Worm (Caenorhabditis elegans) whole organism, young adult: Measurements from ENCODE around the gene cyp-25A4.

Experiments used
- D2030.7 ChIP-seq: fragments of 200-800 bp; sonication (Bioruptor generic); IDR thresholded peaks from 2 replicates; pipeline ENCODE4 v1.3.6; 2022; ENCODE audit warnings: missing genetic modification reagents, missing genetic modification characterization, missing compliant biosample characterization
- F10E7.11 ChIP-seq: sonication (generic microtip); optimal IDR thresholded peaks from 2 replicates; lab custom pipeline; 2017; ENCODE audit warnings: mild to moderate bottlenecking, missing genetic modification characterization, moderate library complexity, missing compliant biosample characterization
- F33H1.4 ChIP-seq: fragments of 200-800 bp; sonication (Bioruptor generic); IDR thresholded peaks from 2 replicates; pipeline ENCODE4 v1.3.6; 2022; ENCODE audit warnings: missing genetic modification reagents, missing genetic modification characterization, missing compliant biosample characterization
- F52B5.7 ChIP-seq: sonication (generic microtip); optimal IDR thresholded peaks from 2 replicates; lab custom pipeline; 2016; ENCODE audit warnings: mild to moderate bottlenecking, missing genetic modification characterization, missing compliant biosample characterization
- K12H6.12 ChIP-seq: fragments of 200-800 bp; sonication (Bioruptor generic); optimal IDR thresholded peaks from 2 replicates; lab custom pipeline; 2018; ENCODE audit warnings: mild to moderate bottlenecking, missing genetic modification characterization, missing compliant biosample characterization
- T07F8.4 ChIP-seq: sonication (generic microtip); optimal IDR thresholded peaks from 2 replicates; lab custom pipeline; 2016; ENCODE audit warnings: mild to moderate bottlenecking, missing genetic modification characterization, moderate library complexity, missing compliant biosample characterization
- T26A5.8 ChIP-seq: sonication (generic microtip); optimal IDR thresholded peaks from 2 replicates; lab custom pipeline; 2016; ENCODE audit warnings: missing genetic modification characterization, missing compliant biosample characterization
- Y56A3A.18 ChIP-seq: fragments of 200-800 bp; sonication (Bioruptor generic); IDR thresholded peaks from 2 replicates; pipeline ENCODE4 v1.3.6; 2022; ENCODE audit warnings: missing genetic modification reagents, missing genetic modification characterization, missing compliant biosample characterization
- ZK185.1 ChIP-seq: sonication (generic microtip); optimal IDR thresholded peaks from 2 replicates; lab custom pipeline; 2016; ENCODE audit warnings: mild to moderate bottlenecking, missing genetic modification characterization, missing compliant biosample characterization; ENCODE audit not compliant: poor library complexity, severe bottlenecking
- ama-1 ChIP-seq, 3 experiments: fragments of 150-350 bp in 1 of 3; sonication (generic microtip) in 2 of 3; optimal IDR thresholded peaks; 2 replicates each; lab custom pipeline; 2014 to 2018; ENCODE audit warnings: missing biosample characterization in 2 of 3, missing genetic modification characterization in 2 of 3, missing genetic modification reagents in 2 of 3
- bed-1 ChIP-seq: fragments of 200-800 bp; sonication (Bioruptor generic); IDR thresholded peaks from 2 replicates; pipeline ENCODE4 v1.3.6; 2022; ENCODE audit warnings: missing genetic modification reagents, missing genetic modification characterization, missing compliant biosample characterization
- ccch-3 ChIP-seq: fragments of 200-800 bp; sonication (Bioruptor generic); optimal IDR thresholded peaks from 2 replicates; lab custom pipeline; 2018; ENCODE audit warnings: mild to moderate bottlenecking, missing genetic modification characterization, missing compliant biosample characterization
- ceh-58 ChIP-seq: fragments of 200-800 bp; sonication (Bioruptor generic); IDR thresholded peaks from 2 replicates; pipeline ENCODE4 v1.3.6; 2022; ENCODE audit warnings: missing genetic modification characterization, missing compliant biosample characterization
- ceh-79 ChIP-seq: sonication (generic microtip); optimal IDR thresholded peaks from 2 replicates; lab custom pipeline; 2017; ENCODE audit warnings: mild to moderate bottlenecking, missing genetic modification characterization, missing compliant biosample characterization
- chd-7 ChIP-seq: sonication (generic microtip); optimal IDR thresholded peaks from 2 replicates; lab custom pipeline; 2016; ENCODE audit warnings: mild to moderate bottlenecking, missing genetic modification characterization, moderate library complexity, missing compliant biosample characterization
- dpl-1 ChIP-seq: fragments of 150-350 bp; optimal IDR thresholded peaks from 2 replicates; lab custom pipeline; 2014; ENCODE audit warnings: missing biosample characterization, missing genetic modification reagents, missing genetic modification characterization
- efl-1 ChIP-seq: fragments of 150-350 bp; optimal IDR thresholded peaks from 2 replicates; lab custom pipeline; 2014; ENCODE audit warnings: missing biosample characterization, missing genetic modification reagents, missing genetic modification characterization
- egl-18 ChIP-seq: fragments of 200-800 bp; sonication (Bioruptor generic); IDR thresholded peaks from 2 replicates; pipeline ENCODE4 v1.3.6; 2022; ENCODE audit warnings: missing genetic modification reagents, missing genetic modification characterization, missing compliant biosample characterization
- ets-4 ChIP-seq: fragments of 200-800 bp; sonication (Bioruptor generic); optimal IDR thresholded peaks from 2 replicates; lab custom pipeline; 2018; ENCODE audit warnings: mild to moderate bottlenecking, missing genetic modification characterization, missing compliant biosample characterization
- fkh-3 ChIP-seq: sonication (generic microtip); optimal IDR thresholded peaks from 2 replicates; lab custom pipeline; 2016; ENCODE audit warnings: mild to moderate bottlenecking, missing genetic modification characterization, missing compliant biosample characterization
- hmg-1.2 ChIP-seq: fragments of 200-800 bp; sonication (Bioruptor generic); IDR thresholded peaks from 2 replicates; pipeline ENCODE4 v1.3.6; 2022; ENCODE audit warnings: missing genetic modification reagents, missing genetic modification characterization, missing compliant biosample characterization
- hrde-1 ChIP-seq: sonication (generic microtip); optimal IDR thresholded peaks from 2 replicates; lab custom pipeline; 2016; ENCODE audit warnings: missing genetic modification characterization, mild to moderate bottlenecking, missing compliant biosample characterization, moderate library complexity, missing genotype, missing genetic modification reagents, borderline replicate concordance
- hsf-1 ChIP-seq: fragments of 200-800 bp; sonication (Bioruptor generic); IDR thresholded peaks from 2 replicates; pipeline ENCODE4 v1.3.6; 2022; ENCODE audit warnings: missing genetic modification reagents, missing genetic modification characterization, missing compliant biosample characterization
- lin-35 ChIP-seq, 3 experiments: fragments of 150-350 bp in 2 of 3; sonication (generic microtip) in 1 of 3; optimal IDR thresholded peaks; 2 replicates each; lab custom pipeline; 2014 to 2018; ENCODE audit warnings: missing biosample characterization in 3 of 3, missing genetic modification characterization in 3 of 3, missing genetic modification reagents in 3 of 3
- lin-40 ChIP-seq: sonication (generic microtip); optimal IDR thresholded peaks from 2 replicates; lab custom pipeline; 2016; ENCODE audit warnings: missing genetic modification characterization, mild to moderate bottlenecking, missing compliant biosample characterization, missing genotype, missing genetic modification reagents
- lin-54 ChIP-seq: fragments of 200-800 bp; sonication (Bioruptor generic); optimal IDR thresholded peaks from 2 replicates; lab custom pipeline; 2018; ENCODE audit warnings: mild to moderate bottlenecking, missing genetic modification characterization, missing compliant biosample characterization
- lsl-1 ChIP-seq: fragments of 200-800 bp; sonication (Bioruptor generic); optimal IDR thresholded peaks from 2 replicates; lab custom pipeline; 2018; ENCODE audit warnings: mild to moderate bottlenecking, missing genetic modification characterization, moderate library complexity, missing compliant biosample characterization
- madf-3 ChIP-seq: fragments of 200-800 bp; sonication (Bioruptor generic); IDR thresholded peaks from 2 replicates; pipeline ENCODE4 v1.3.6; 2022; ENCODE audit warnings: missing genetic modification reagents, missing genetic modification characterization, missing compliant biosample characterization
- madf-6 ChIP-seq: fragments of 200-800 bp; sonication (Bioruptor generic); IDR thresholded peaks from 2 replicates; pipeline ENCODE4 v1.3.6; 2022; ENCODE audit warnings: missing genetic modification reagents, missing genetic modification characterization, missing compliant biosample characterization
- madf-8 ChIP-seq: fragments of 200-800 bp; sonication (Bioruptor generic); conservative IDR thresholded peaks from 2 replicates; pipeline ENCODE4 v1.3.6; 2022; ENCODE audit warnings: missing genetic modification reagents, missing genetic modification characterization, missing compliant biosample characterization
- mcd-1 ChIP-seq: fragments of 200-800 bp; sonication (Bioruptor generic); IDR thresholded peaks from 2 replicates; pipeline ENCODE4 v1.3.6; 2022; ENCODE audit warnings: missing genetic modification reagents, missing genetic modification characterization, missing compliant biosample characterization
- nfyb-1 ChIP-seq: fragments of 200-800 bp; sonication (Bioruptor generic); IDR thresholded peaks from 2 replicates; pipeline ENCODE4 v1.3.6; 2022; ENCODE audit warnings: missing genetic modification reagents, missing genetic modification characterization, missing compliant biosample characterization
- nhr-179 ChIP-seq: sonication (generic microtip); optimal IDR thresholded peaks from 2 replicates; lab custom pipeline; 2016; ENCODE audit warnings: mild to moderate bottlenecking, missing genetic modification characterization, missing compliant biosample characterization
- nhr-80 ChIP-seq: sonication (generic microtip); optimal IDR thresholded peaks from 2 replicates; lab custom pipeline; 2016; ENCODE audit warnings: missing genetic modification characterization, missing compliant biosample characterization
- nhr-90 ChIP-seq: sonication (generic microtip); optimal IDR thresholded peaks from 2 replicates; lab custom pipeline; 2016; ENCODE audit warnings: missing genotype, mild to moderate bottlenecking, missing genetic modification characterization, missing compliant biosample characterization
- pbrm-1 ChIP-seq: fragments of 200-800 bp; sonication (Bioruptor generic); IDR thresholded peaks from 2 replicates; pipeline ENCODE4 v1.3.6; 2022; ENCODE audit warnings: missing genetic modification reagents, missing genetic modification characterization, missing compliant biosample characterization
- snpc-1.1 ChIP-seq: sonication (generic microtip); optimal IDR thresholded peaks from 2 replicates; lab custom pipeline; 2017; ENCODE audit warnings: missing genetic modification characterization, mild to moderate bottlenecking, missing compliant biosample characterization, antibody characterized with exemption, moderate library complexity, missing genotype, missing genetic modification reagents; ENCODE audit not compliant: insufficient read depth
- snpc-1.3 ChIP-seq: sonication (generic microtip); optimal IDR thresholded peaks from 2 replicates; lab custom pipeline; 2017; ENCODE audit warnings: missing genetic modification characterization, mild to moderate bottlenecking, missing compliant biosample characterization, antibody characterized with exemption, moderate library complexity, missing genotype, missing genetic modification reagents; ENCODE audit not compliant: insufficient read depth
- snpc-3.4 ChIP-seq: sonication (generic microtip); optimal IDR thresholded peaks from 2 replicates; lab custom pipeline; 2017; ENCODE audit warnings: missing genetic modification characterization, mild to moderate bottlenecking, missing compliant biosample characterization, antibody characterized with exemption, moderate library complexity, missing genotype, missing genetic modification reagents
- tbp1 ChIP-seq: fragments of 200-800 bp; sonication (Bioruptor generic); optimal IDR thresholded peaks from 2 replicates; lab custom pipeline; 2018; ENCODE audit warnings: mild to moderate bottlenecking, missing genetic modification characterization, missing compliant biosample characterization
- tbx-9 ChIP-seq: sonication (generic microtip); optimal IDR thresholded peaks from 2 replicates; lab custom pipeline; 2016; ENCODE audit warnings: borderline replicate concordance, missing genetic modification characterization, inconsistent platforms, missing compliant biosample characterization
- unc-62 ChIP-seq: fragments of 150-350 bp; optimal IDR thresholded peaks from 2 replicates; lab custom pipeline; 2014; ENCODE audit warnings: missing biosample characterization, missing genetic modification reagents, missing genetic modification characterization
- zfh-2 ChIP-seq: fragments of 200-800 bp; sonication (Bioruptor generic); conservative IDR thresholded peaks from 2 replicates; pipeline ENCODE4 v1.3.6; 2022; ENCODE audit warnings: missing genetic modification reagents, missing genetic modification characterization, missing compliant biosample characterization
- zim-3 ChIP-seq: sonication (generic microtip); optimal IDR thresholded peaks from 2 replicates; lab custom pipeline; 2017; ENCODE audit warnings: mild to moderate bottlenecking, missing genetic modification characterization, moderate library complexity, missing compliant biosample characterization
- ztf-26 ChIP-seq: sonication (generic microtip); optimal IDR thresholded peaks from 2 replicates; lab custom pipeline; 2017; ENCODE audit warnings: missing genetic modification characterization, missing compliant biosample characterization
- ztf-28 ChIP-seq: fragments of 200-800 bp; sonication (Bioruptor generic); IDR thresholded peaks from 2 replicates; pipeline ENCODE4 v1.3.6; 2022; ENCODE audit warnings: missing genetic modification reagents, missing genetic modification characterization, missing compliant biosample characterization
- ztf-3 ChIP-seq: fragments of 200-800 bp; sonication (Bioruptor generic); optimal IDR thresholded peaks from 2 replicates; lab custom pipeline; 2018; ENCODE audit warnings: mild to moderate bottlenecking, missing genetic modification characterization, missing compliant biosample characterization

cyp-25A4 gene

DNA sequence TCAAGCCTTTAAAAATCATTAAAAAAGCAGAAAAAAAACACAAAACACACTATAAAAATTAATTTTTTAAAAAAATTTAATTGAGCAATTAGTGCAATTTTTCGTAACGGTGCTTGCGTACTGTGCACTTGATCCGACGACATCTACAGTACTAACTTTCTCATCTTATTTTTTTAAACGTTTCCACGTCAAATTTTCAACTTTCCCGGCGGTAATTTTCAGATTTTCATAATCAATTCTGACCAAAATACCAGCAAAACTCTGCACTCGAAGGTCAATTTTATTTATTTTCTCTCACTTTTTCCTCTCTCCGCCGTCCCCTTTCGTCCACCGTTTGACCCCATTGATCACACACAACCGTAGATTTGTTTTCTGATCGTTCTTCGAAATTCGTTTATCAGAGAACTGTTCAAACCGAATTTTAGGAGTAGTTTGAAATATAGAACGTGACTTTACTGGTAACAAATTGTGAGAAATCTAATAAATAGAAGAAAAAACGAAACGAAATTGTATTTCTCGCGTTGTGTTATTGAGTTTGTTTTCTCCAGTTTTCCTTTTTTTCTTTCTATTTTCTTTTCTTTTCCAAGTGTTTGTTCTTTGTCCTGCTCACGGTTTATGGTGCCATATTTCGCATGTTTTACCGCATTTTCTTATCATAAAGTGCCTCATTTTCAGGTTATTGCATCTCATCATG lies 12.1 kb upstream of the cyp-25A4 start, which contains the start of gene acs-19:
Gene acs-19 (plus strand): TSS at position 676 of the 694 bp plus-strand sequence.
- peak; percentile 40 for TF ChIP-seq dpl-1 (GFP tag; lab: Kevin White, UChicago)
- TF ChIP-seq tbx-9 (tag; lab: Kevin White, UChicago), result no peak
- TF ChIP-seq D2030.7 (GFP tag; lab: Robert Waterston, UW), result 0 out of 2 replicates have a peak, but pooled peaks have one; percentile 15
- TF ChIP-seq nhr-179, result no peak
- peak; percentile 30 for TF ChIP-seq F52B5.7 (tag; lab: Kevin White, UChicago)
- peak; percentile 53 for TF ChIP-seq K12H6.12 (tag; lab: Kevin White, UChicago)
- TF ChIP-seq snpc-1.3 (tag; lab: Kevin White, UChicago), result no peak
- peak; percentile 59 for TF ChIP-seq lsl-1 (GFP tag; lab: Kevin White, UChicago)
- TF ChIP-seq ama-1 (optimal IDR thresholded peaks at IDR 0.05; lab: Kevin White, UChicago), result peak; percentile 11
- no peak for TF ChIP-seq ama-1 (GFP tag; optimal IDR thresholded peaks at IDR 0.05; lab: Kevin White, UChicago)
- TF ChIP-seq F33H1.4, result peak; percentile 35
- TF ChIP-seq nfyb-1 (GFP tag; lab: Robert Waterston, UW), result 0 out of 2 replicates have a peak, but pooled peaks have one; percentile 63
- no peak for TF ChIP-seq lin-35 (GFP tag; optimal IDR thresholded peaks at IDR 0.05; lab: Kevin White, UChicago)
- no peak for TF ChIP-seq ceh-58 (GFP tag; lab: Robert Waterston, UW)
- TF ChIP-seq pbrm-1, result no peak
- TF ChIP-seq F10E7.11 (tag; lab: Kevin White, UChicago), result no peak
- no peak for TF ChIP-seq ets-4
- TF ChIP-seq lin-40 (tag; lab: Kevin White, UChicago), result peak; percentile 19
- no peak for TF ChIP-seq zim-3 (tag; lab: Kevin White, UChicago)
- TF ChIP-seq madf-3 (GFP tag; lab: Robert Waterston, UW), result 0 out of 2 replicates have a peak, but pooled peaks have one; percentile 22
- TF ChIP-seq egl-18 (GFP tag; lab: Robert Waterston, UW), result no peak
- TF ChIP-seq ccch-3, result no peak
- TF ChIP-seq madf-8 (GFP tag; lab: Robert Waterston, UW), result peak; percentile 41; the same call in 1 of the 2 replicates
- TF ChIP-seq madf-6 (GFP tag; lab: Robert Waterston, UW), result peak; percentile 76
- no peak for TF ChIP-seq unc-62 (GFP tag; lab: Kevin White, UChicago)
- TF ChIP-seq ceh-79 (tag; lab: Kevin White, UChicago), result no peak
- no peak for TF ChIP-seq lin-54
- no peak for TF ChIP-seq hsf-1 (GFP tag; lab: Robert Waterston, UW)
- no peak for TF ChIP-seq chd-7 (tag; lab: Kevin White, UChicago)
- no peak for TF ChIP-seq zfh-2
- no peak for TF ChIP-seq ztf-28 (GFP tag; lab: Robert Waterston, UW)
- no peak for TF ChIP-seq ztf-3 (GFP tag; lab: Kevin White, UChicago)
- peak; percentile 69 for TF ChIP-seq efl-1 (GFP tag; lab: Kevin White, UChicago)
- no peak for TF ChIP-seq bed-1 (GFP tag; lab: Robert Waterston, UW)
- TF ChIP-seq ztf-26 (tag; lab: Kevin White, UChicago), result no peak
- no peak for TF ChIP-seq snpc-1.1
- TF ChIP-seq hrde-1, result no peak
- no peak for TF ChIP-seq T07F8.4 (tag; lab: Kevin White, UChicago)

DNA sequence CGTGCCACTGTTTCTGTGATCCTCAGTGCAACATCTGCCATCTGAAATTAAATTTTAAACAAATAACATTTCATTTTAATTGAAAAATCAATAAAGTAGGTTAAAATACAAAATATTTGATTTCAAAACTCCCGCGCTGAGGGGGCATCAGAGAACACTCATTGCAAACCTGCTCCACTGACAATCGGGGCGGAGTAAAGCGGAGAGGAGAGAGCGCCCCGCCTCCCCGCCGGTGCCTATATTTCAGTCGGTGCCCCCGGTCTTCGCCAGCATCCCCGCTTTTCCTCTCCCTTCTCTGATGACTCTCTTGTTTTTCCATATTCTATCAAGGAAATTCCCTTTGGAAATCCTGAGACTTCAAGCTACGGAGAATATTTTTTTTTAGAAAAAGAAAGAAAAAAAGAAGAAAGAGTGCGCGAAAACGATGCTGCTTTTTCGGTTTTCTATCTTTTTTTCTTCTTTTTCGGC lies 11.1 kb upstream of the cyp-25A4 start, which contains the start of gene brc-1:
Gene brc-1 (minus strand): TSS at position 51 of the 468 bp plus-strand sequence.
- TF ChIP-seq ZK185.1 (tag; lab: Kevin White, UChicago) (peak; percentile 77), nhr-80 (peak; percentile 68), nhr-90 (tag; lab: Kevin White, UChicago) (peak; percentile 46), mcd-1 (GFP tag; lab: Robert Waterston, UW) (peak; percentile 97), Y56A3A.18 (GFP tag; lab: Robert Waterston, UW) (no peak), T26A5.8 (tag; lab: Kevin White, UChicago) (no peak), snpc-3.4 (tag; lab: Kevin White, UChicago) (no peak), tbx-9 (tag; lab: Kevin White, UChicago) (no peak), tbp1 (GFP tag; lab: Kevin White, UChicago) (peak; percentile 51), fkh-3 (no peak), ama-1 (optimal IDR thresholded peaks at IDR 0.05; lab: Kevin White, UChicago) (peak; percentile 93), ama-1 (GFP tag; optimal IDR thresholded peaks at IDR 0.05; lab: Kevin White, UChicago) (peak in 1 of 2 experiments; percentile 15), hmg-1.2 (GFP tag; lab: Robert Waterston, UW) (peak; percentile 57)
